Fruit fly (Drosophila melanogaster) whole organism, embryonic: Measurements from ENCODE around the gene Hug.
A peak's percentile ranks its signal among the peaks of the same experiment; 100 is the strongest.

Experiments used
- Ada2b ChIP-seq: fragments of 200-800 bp; sonication (Bioruptor generic); IDR thresholded peaks from 2 replicates; pipeline ENCODE4 v1.3.6; 2022; ENCODE audit warnings: missing biosample characterization, missing genetic modification characterization
- BtbVII ChIP-seq: fragments of 200-800 bp; sonication (Bioruptor generic); optimal IDR thresholded peaks from 3 replicates; lab custom pipeline; 2017; ENCODE audit warnings: missing biosample characterization, mild to moderate bottlenecking, missing genetic modification characterization
- CG10147 ChIP-seq: fragments of 200-800 bp; sonication (Bioruptor generic); optimal IDR thresholded peaks from 2 replicates; lab custom pipeline; 2019; ENCODE audit warnings: missing biosample characterization, mild to moderate bottlenecking, missing genetic modification characterization, moderate library complexity
- CG11093 ChIP-seq: fragments of 200-800 bp; sonication (Bioruptor generic); IDR thresholded peaks from 3 replicates; pipeline ENCODE4 v1.3.6; 2022; ENCODE audit warnings: missing biosample characterization, missing genetic modification characterization
- CG11504 ChIP-seq: fragments of 200-800 bp; sonication (Bioruptor generic); optimal IDR thresholded peaks from 3 replicates; lab custom pipeline; 2019; ENCODE audit warnings: missing biosample characterization, mild to moderate bottlenecking, missing genetic modification characterization, moderate library complexity
- CG12155 ChIP-seq: fragments of 200-800 bp; sonication (Bioruptor generic); optimal IDR thresholded peaks from 3 replicates; lab custom pipeline; 2016; ENCODE audit warnings: missing biosample characterization, missing genetic modification characterization
- CG12659 ChIP-seq: fragments of 200-800 bp; sonication (Bioruptor generic); optimal IDR thresholded peaks from 3 replicates; lab custom pipeline; 2017; ENCODE audit warnings: mild to moderate bottlenecking, missing biosample characterization, missing genetic modification reagents, missing genetic modification characterization
- CG14710 ChIP-seq: fragments of 200-800 bp; sonication (Bioruptor generic); optimal IDR thresholded peaks from 3 replicates; lab custom pipeline; 2019; ENCODE audit warnings: missing biosample characterization, mild to moderate bottlenecking, missing genetic modification characterization, moderate library complexity
- CG15269 ChIP-seq: fragments of 200-800 bp; sonication (Bioruptor generic); optimal IDR thresholded peaks from 2 replicates; lab custom pipeline; 2018; ENCODE audit warnings: missing biosample characterization, mild to moderate bottlenecking, missing genetic modification characterization, moderate library complexity
- CG15514 ChIP-seq: fragments of 200-800 bp; sonication (Bioruptor generic); optimal IDR thresholded peaks from 3 replicates; lab custom pipeline; 2017; ENCODE audit warnings: missing biosample characterization, missing genetic modification characterization, mild to moderate bottlenecking, moderate library complexity, missing genetic modification reagents
- CG18599 ChIP-seq: fragments of 200-800 bp; sonication (Bioruptor generic); optimal IDR thresholded peaks from 3 replicates; lab custom pipeline; 2017; ENCODE audit warnings: missing biosample characterization, missing genetic modification characterization, mild to moderate bottlenecking, moderate library complexity, missing genetic modification reagents
- CG2120 ChIP-seq: fragments of 200-800 bp; sonication (Bioruptor generic); optimal IDR thresholded peaks from 3 replicates; lab custom pipeline; 2016; ENCODE audit warnings: missing biosample characterization, missing genetic modification characterization
- CG2129 ChIP-seq: fragments of 200-800 bp; sonication (Bioruptor generic); IDR thresholded peaks from 2 replicates; pipeline ENCODE4 v1.3.6; 2022; ENCODE audit warnings: missing biosample characterization, missing genetic modification characterization; ENCODE audit not compliant: partially characterized antibody
- CG2678 ChIP-seq: fragments of 200-800 bp; sonication (Bioruptor generic); optimal IDR thresholded peaks from 3 replicates; lab custom pipeline; 2019; ENCODE audit warnings: missing biosample characterization, mild to moderate bottlenecking, missing genetic modification characterization, moderate library complexity
- CG30403 ChIP-seq: fragments of 200-800 bp; sonication (Bioruptor generic); optimal IDR thresholded peaks from 3 replicates; lab custom pipeline; 2016; ENCODE audit warnings: missing biosample characterization, missing genetic modification characterization
- CG32767 ChIP-seq: fragments of 200-800 bp; sonication (Bioruptor generic); IDR thresholded peaks from 2 replicates; pipeline ENCODE4 v1.3.6; 2022; ENCODE audit warnings: missing biosample characterization, missing genetic modification characterization
- CG3281 ChIP-seq: fragments of 200-800 bp; sonication (Bioruptor generic); optimal IDR thresholded peaks from 3 replicates; lab custom pipeline; 2017; ENCODE audit warnings: missing biosample characterization, mild to moderate bottlenecking, missing genetic modification characterization
- CG3407 ChIP-seq: fragments of 200-800 bp; sonication (Bioruptor generic); optimal IDR thresholded peaks from 2 replicates; lab custom pipeline; 2018; ENCODE audit warnings: missing biosample characterization, mild to moderate bottlenecking, missing genetic modification characterization
- CG3847 ChIP-seq: fragments of 200-800 bp; sonication (Bioruptor generic); IDR thresholded peaks from 2 replicates; pipeline ENCODE4 v1.3.6; 2022; ENCODE audit warnings: missing biosample characterization, missing genetic modification characterization
- CG4424 ChIP-seq: fragments of 200-800 bp; sonication (Bioruptor generic); optimal IDR thresholded peaks from 3 replicates; lab custom pipeline; 2016; ENCODE audit warnings: missing biosample characterization, missing genetic modification characterization
- CG4707 ChIP-seq: fragments of 200-800 bp; sonication (Bioruptor generic); optimal IDR thresholded peaks from 2 replicates; lab custom pipeline; 2018; ENCODE audit warnings: missing biosample characterization, mild to moderate bottlenecking, missing genetic modification characterization, moderate library complexity
- CG4820 ChIP-seq: fragments of 200-800 bp; sonication (Bioruptor generic); optimal IDR thresholded peaks from 3 replicates; lab custom pipeline; 2016; ENCODE audit warnings: missing biosample characterization, missing genetic modification characterization
- CG4854 ChIP-seq: fragments of 200-800 bp; sonication (Bioruptor generic); optimal IDR thresholded peaks from 2 replicates; lab custom pipeline; 2016; ENCODE audit warnings: missing biosample characterization, missing genetic modification characterization, inconsistent platforms
- CG6175 ChIP-seq: fragments of 200-800 bp; sonication (Bioruptor generic); IDR thresholded peaks from 3 replicates; pipeline ENCODE4 v1.3.6; 2022; ENCODE audit warnings: missing biosample characterization, missing genetic modification characterization
- CG6854 ChIP-seq: fragments of 200-800 bp; sonication (Bioruptor generic); optimal IDR thresholded peaks from 3 replicates; lab custom pipeline; 2017; ENCODE audit warnings: missing biosample characterization, mild to moderate bottlenecking, missing genetic modification characterization
- CG7987 ChIP-seq: fragments of 200-800 bp; sonication (Bioruptor generic); optimal IDR thresholded peaks from 2 replicates; lab custom pipeline; 2018; ENCODE audit warnings: missing biosample characterization, mild to moderate bottlenecking, missing genetic modification characterization, moderate library complexity
- CG8290 ChIP-seq, 3 experiments: fragments of 200-800 bp; sonication (Bioruptor generic); optimal IDR thresholded peaks; 2 replicates each; lab custom pipeline; 2016 to 2019; ENCODE audit warnings: missing biosample characterization in 3 of 3, missing genetic modification characterization in 3 of 3, mild to moderate bottlenecking in 2 of 3, moderate library complexity in 1 of 3
- CG9727 ChIP-seq: fragments of 200-800 bp; sonication (Bioruptor generic); optimal IDR thresholded peaks from 3 replicates; lab custom pipeline; 2017; ENCODE audit warnings: missing biosample characterization, mild to moderate bottlenecking, missing genetic modification characterization
- CkIIα-i1 ChIP-seq: fragments of 200-800 bp; sonication (Bioruptor generic); IDR thresholded peaks from 2 replicates; pipeline ENCODE4 v1.3.6; 2022; ENCODE audit warnings: missing biosample characterization, missing genetic modification characterization
- Dad ChIP-seq: fragments of 200-800 bp; sonication (Bioruptor generic); optimal IDR thresholded peaks from 3 replicates; lab custom pipeline; 2016; ENCODE audit warnings: missing biosample characterization, missing genetic modification characterization
- Dek ChIP-seq: fragments of 200-800 bp; sonication (Bioruptor generic); optimal IDR thresholded peaks from 3 replicates; lab custom pipeline; 2019; ENCODE audit warnings: missing biosample characterization, mild to moderate bottlenecking, missing genetic modification characterization, moderate library complexity
- Dfd ChIP-seq, 2 experiments: fragments of >200 bp; optimal IDR thresholded peaks; 2 replicates each; lab custom pipeline; 2017; ENCODE audit warnings: missing biosample characterization in 2 of 2, missing genetic modification characterization in 2 of 2
- Dll ChIP-seq: fragments of 200-800 bp; sonication (Bioruptor generic); IDR thresholded peaks from 4 replicates; pipeline ENCODE4 v1.3.6; 2022; ENCODE audit warnings: missing biosample characterization, missing genetic modification characterization; ENCODE audit not compliant: partially characterized antibody
- Ets65A ChIP-seq: fragments of 200-800 bp; sonication (Bioruptor generic); peaks from one replicate; lab custom pipeline; 2016; ENCODE audit warnings: missing biosample characterization, missing genetic modification characterization
- Gsc ChIP-seq: fragments of 200-800 bp; sonication (Bioruptor generic); IDR thresholded peaks from 2 replicates; pipeline ENCODE4 v1.3.6; 2022; ENCODE audit warnings: missing biosample characterization, missing genetic modification characterization
- NC2α ChIP-seq: fragments of 200-800 bp; sonication (Bioruptor generic); optimal IDR thresholded peaks from 2 replicates; lab custom pipeline; 2016; ENCODE audit warnings: missing biosample characterization, missing genetic modification characterization
- Xbp1 ChIP-seq: fragments of 200-800 bp; sonication (Bioruptor generic); optimal IDR thresholded peaks from 3 replicates; lab custom pipeline; 2016; ENCODE audit warnings: missing biosample characterization, mild to moderate bottlenecking, missing genetic modification characterization
- bcd ChIP-seq: fragments of 200-800 bp; sonication (Bioruptor generic); optimal IDR thresholded peaks from 2 replicates; lab custom pipeline; 2017; ENCODE audit warnings: missing biosample characterization, mild to moderate bottlenecking, missing genetic modification characterization
- cad ChIP-seq: fragments of >200 bp; optimal IDR thresholded peaks from 2 replicates; lab custom pipeline; 2017; ENCODE audit warnings: missing biosample characterization, missing genetic modification characterization
- dmrt99B ChIP-seq: fragments of 200-800 bp; sonication (Bioruptor generic); optimal IDR thresholded peaks from 2 replicates; lab custom pipeline; 2018; ENCODE audit warnings: missing biosample characterization, mild to moderate bottlenecking, missing genetic modification characterization, moderate library complexity
- gcm ChIP-seq: fragments of 200-800 bp; sonication (Bioruptor generic); optimal IDR thresholded peaks from 2 replicates; lab custom pipeline; 2019; ENCODE audit warnings: missing biosample characterization, mild to moderate bottlenecking, missing genetic modification characterization, moderate library complexity
- grn ChIP-seq: fragments of 200-800 bp; sonication (Bioruptor generic); optimal IDR thresholded peaks from 3 replicates; lab custom pipeline; 2017; ENCODE audit warnings: missing biosample characterization, missing genetic modification characterization
- knrl ChIP-seq: fragments of 200-800 bp; sonication (Bioruptor generic); IDR thresholded peaks from 3 replicates; pipeline ENCODE4 v1.3.6; 2022; ENCODE audit warnings: missing biosample characterization, missing genetic modification characterization; ENCODE audit not compliant: partially characterized antibody
- lab ChIP-seq: fragments of 200-800 bp; sonication (Bioruptor generic); optimal IDR thresholded peaks from 3 replicates; lab custom pipeline; 2017; ENCODE audit warnings: missing biosample characterization, missing genetic modification characterization, mild to moderate bottlenecking, moderate library complexity, missing genetic modification reagents
- lbe ChIP-seq: fragments of 200-800 bp; sonication (Bioruptor generic); optimal IDR thresholded peaks from 2 replicates; lab custom pipeline; 2016; ENCODE audit warnings: missing biosample characterization, mild to moderate bottlenecking, missing genetic modification characterization
- lmd ChIP-seq: fragments of 200-800 bp; sonication (Bioruptor generic); IDR thresholded peaks from 2 replicates; pipeline ENCODE4 v1.3.6; 2022; ENCODE audit warnings: missing biosample characterization, missing genetic modification characterization
- oc ChIP-seq: fragments of 200-800 bp; sonication (Bioruptor generic); optimal IDR thresholded peaks from 2 replicates; lab custom pipeline; 2018; ENCODE audit warnings: missing biosample characterization, mild to moderate bottlenecking, missing genetic modification characterization, moderate library complexity
- run ChIP-seq: fragments of 200-800 bp; sonication (Bioruptor generic); optimal IDR thresholded peaks from 3 replicates; lab custom pipeline; 2018; ENCODE audit warnings: missing biosample characterization, mild to moderate bottlenecking, missing genetic modification characterization
- slp2 ChIP-seq: fragments of 200-800 bp; sonication (Bioruptor generic); optimal IDR thresholded peaks from 2 replicates; lab custom pipeline; 2016; ENCODE audit warnings: missing biosample characterization, missing genetic modification characterization
- yki ChIP-seq: fragments of >200 bp; optimal IDR thresholded peaks from 3 replicates; lab custom pipeline; 2018
- zf30C ChIP-seq: fragments of 200-800 bp; sonication (Bioruptor generic); optimal IDR thresholded peaks from 3 replicates; lab custom pipeline; 2018; ENCODE audit warnings: missing biosample characterization, mild to moderate bottlenecking, missing genetic modification characterization

The Hug gene

dm6 chr3R:12542947-12543346 is 17.0 kb downstream of the Hug start (continued):
- TF ChIP-seq CG3407 (no peak), NC2α (GFP tag; lab: Kevin White, UChicago) (no peak), CG2120 (GFP tag; lab: Kevin White, UChicago) (peak; percentile 45), CG3281 (GFP tag; lab: Kevin White, UChicago) (peak; percentile 67), CG6854 (peak; percentile 37), gcm (GFP tag; lab: Kevin White, UChicago) (no peak), CG15269 (tag; lab: Kevin White, UChicago) (peak; percentile 63), lmd (GFP tag; lab: Robert Waterston, UW) (peak; percentile 9; the same call in 1 of the 2 replicates), lab (GFP tag; lab: Kevin White, UChicago) (peak; percentile 55), CG30403 (peak; percentile 33), Dad (no peak), CG4424 (GFP tag; lab: Kevin White, UChicago) (no peak), CG2129 (GFP tag; lab: Robert Waterston, UW) (no peak), CG18599 (GFP tag; lab: Kevin White, UChicago) (peak; percentile 76), CG4854 (no peak), slp2 (GFP tag; lab: Kevin White, UChicago) (no peak), CG4820 (no peak), Xbp1 (peak; percentile 2), CG14710 (tag; lab: Kevin White, UChicago) (no peak), dmrt99B (peak; percentile 47), CkIIα-i1 (no peak), CG12659 (GFP tag; lab: Kevin White, UChicago) (peak; percentile 14), CG4707 (GFP tag; lab: Kevin White, UChicago) (no peak), yki (lab: Kevin White, UChicago) (no peak), Ada2b (no peak), Dek (no peak), CG12155 (no peak), bcd (GFP tag; lab: Kevin White, UChicago) (peak; percentile 45), knrl (no peak), Dfd (GFP tag; optimal IDR thresholded peaks at IDR 0.05; lab: Kevin White, UChicago) (no peak), CG8290 (GFP tag; optimal IDR thresholded peaks at IDR 0.05; lab: Kevin White, UChicago) (no peak), CG8290 (tag; optimal IDR thresholded peaks at IDR 0.05; lab: Kevin White, UChicago) (no peak), grn (no peak), lbe (GFP tag; lab: Kevin White, UChicago) (no peak), Ets65A (peak; percentile 85), BtbVII (GFP tag; lab: Kevin White, UChicago) (peak; percentile 35), CG15514 (GFP tag; lab: Kevin White, UChicago) (peak; percentile 35), CG6175 (GFP tag; lab: Robert Waterston, UW) (no peak), CG2678 (tag; lab: Kevin White, UChicago) (peak; percentile 72), oc (tag; lab: Kevin White, UChicago) (no peak), cad (GFP tag; lab: Kevin White, UChicago) (no peak), CG11093 (GFP tag; lab: Robert Waterston, UW) (no peak), CG10147 (GFP tag; lab: Kevin White, UChicago) (peak; percentile 26), CG7987 (GFP tag; lab: Kevin White, UChicago) (no peak), Gsc (GFP tag; lab: Robert Waterston, UW) (no peak), zf30C (GFP tag; lab: Kevin White, UChicago) (no peak), CG3847 (GFP tag; lab: Robert Waterston, UW) (peak; percentile 15; the same call in 1 of the 2 replicates), run (tag; lab: Kevin White, UChicago) (no peak), CG11504 (tag; lab: Kevin White, UChicago) (peak; percentile 66), CG9727 (GFP tag; lab: Kevin White, UChicago) (peak; percentile 36), CG32767 (GFP tag; lab: Robert Waterston, UW) (no peak), Dll (no peak)
